Worm (Caenorhabditis elegans) whole organism, L1 larva: ENCODE results near the gene W01B6.3.

Source experiments
- C04F5.9 ChIP-seq: sonication (generic microtip); optimal IDR thresholded peaks from 2 replicates; lab custom pipeline; 2016; ENCODE audit warnings: missing genetic modification characterization, missing compliant biosample characterization
- C16A3.4 ChIP-seq: fragments of 150-350 bp; optimal IDR thresholded peaks from 2 replicates; lab custom pipeline; 2014; ENCODE audit warnings: missing biosample characterization, missing genetic modification characterization
- aly-2 ChIP-seq: fragments of 150-350 bp; optimal IDR thresholded peaks from 2 replicates; lab custom pipeline; 2014; ENCODE audit warnings: missing biosample characterization, missing genetic modification characterization
- blmp-1 ChIP-seq: fragments of 150-350 bp; optimal IDR thresholded peaks from 2 replicates; lab custom pipeline; 2014; ENCODE audit warnings: missing biosample characterization, missing genetic modification characterization
- ceh-82 ChIP-seq, 3 experiments: fragments of 150-350 bp in 1 of 3; sonication (generic microtip) in 2 of 3; optimal IDR thresholded peaks; 2 replicates each; lab custom pipeline; 2014 to 2017; ENCODE audit warnings: missing biosample characterization in 3 of 3, missing genetic modification characterization in 3 of 3
- ceh-88 ChIP-seq: fragments of 200-800 bp; sonication (Bioruptor generic); IDR thresholded peaks from 2 replicates; pipeline ENCODE4 v1.3.6; 2022; ENCODE audit warnings: missing genetic modification characterization, missing compliant biosample characterization
- dsc-1 ChIP-seq: sonication (generic microtip); optimal IDR thresholded peaks from 2 replicates; lab custom pipeline; 2016; ENCODE audit warnings: mild to moderate bottlenecking, missing genetic modification characterization, missing compliant biosample characterization
- elt-3 ChIP-seq, 6 experiments: fragments of 150-350 bp in 1 of 6; sonication (generic microtip); optimal IDR thresholded peaks; 2 replicates each; lab custom pipeline; 2017 to 2018; ENCODE audit warnings: missing biosample characterization in 6 of 6, missing genetic modification characterization in 6 of 6, inconsistent platforms in 1 of 6
- grh-1 ChIP-seq: fragments of 200-800 bp; sonication (Bioruptor generic); IDR thresholded peaks from 2 replicates; pipeline ENCODE4 v1.3.6; 2022; ENCODE audit warnings: missing genetic modification reagents, missing genetic modification characterization, missing compliant biosample characterization
- hlh-17 ChIP-seq: fragments of 200-800 bp; sonication (Bioruptor generic); optimal IDR thresholded peaks from 2 replicates; lab custom pipeline; 2018; ENCODE audit warnings: missing genetic modification characterization, mild to moderate bottlenecking, missing compliant biosample characterization, moderate library complexity, borderline replicate concordance
- hpl-2 ChIP-seq: fragments of 150-350 bp; optimal IDR thresholded peaks from 2 replicates; lab custom pipeline; 2014; ENCODE audit warnings: missing biosample characterization, missing genetic modification reagents, missing genetic modification characterization
- lin-15B ChIP-seq: fragments of 150-350 bp; sonication (generic microtip); optimal IDR thresholded peaks from 3 replicates; lab custom pipeline; 2014; ENCODE audit warnings: missing biosample characterization, missing genetic modification characterization
- lin-35 ChIP-seq, 2 experiments: fragments of 150-350 bp; optimal IDR thresholded peaks; 2 replicates each; lab custom pipeline; 2014; ENCODE audit warnings: missing biosample characterization in 2 of 2, missing genetic modification characterization in 2 of 2, missing genetic modification reagents in 2 of 2
- lin-39 ChIP-seq: fragments of 150-350 bp; optimal IDR thresholded peaks from 2 replicates; lab custom pipeline; 2014; ENCODE audit warnings: missing biosample characterization, missing genetic modification reagents, missing genetic modification characterization
- lsy-2 ChIP-seq, 2 experiments: fragments of 150-350 bp; optimal IDR thresholded peaks; 2 replicates each; lab custom pipeline; 2014; ENCODE audit warnings: missing biosample characterization in 2 of 2, missing genetic modification characterization in 2 of 2
- mdl-1 ChIP-seq, 2 experiments: fragments of 150-350 bp; optimal IDR thresholded peaks; 2 replicates each; lab custom pipeline; 2014 to 2017; ENCODE audit warnings: missing biosample characterization in 2 of 2, missing genetic modification characterization in 2 of 2, inconsistent platforms in 1 of 2
- nhr-12 ChIP-seq: sonication (generic microtip); optimal IDR thresholded peaks from 2 replicates; lab custom pipeline; 2017; ENCODE audit warnings: missing biosample characterization, missing genetic modification characterization
- nhr-28 ChIP-seq: fragments of 150-350 bp; optimal IDR thresholded peaks from 2 replicates; lab custom pipeline; 2014; ENCODE audit warnings: missing biosample characterization, missing genetic modification characterization
- nhr-47 ChIP-seq: sonication (generic microtip); optimal IDR thresholded peaks from 2 replicates; lab custom pipeline; 2016; ENCODE audit warnings: mild to moderate bottlenecking, missing genetic modification characterization, moderate library complexity, missing compliant biosample characterization
- nhr-76 ChIP-seq: sonication (generic microtip); optimal IDR thresholded peaks from 2 replicates; lab custom pipeline; 2017; ENCODE audit warnings: missing biosample characterization, missing genetic modification characterization
- nhr-77 ChIP-seq: fragments of 150-350 bp; optimal IDR thresholded peaks from 2 replicates; lab custom pipeline; 2014; ENCODE audit warnings: missing biosample characterization, missing genetic modification characterization
- nhr-85 ChIP-seq: sonication (generic microtip); peaks from one replicate; lab custom pipeline; 2016; ENCODE audit warnings: missing genetic modification characterization, inconsistent platforms, missing compliant biosample characterization
- pag-3 ChIP-seq: sonication (generic microtip); optimal IDR thresholded peaks from 2 replicates; lab custom pipeline; 2017; ENCODE audit warnings: missing genetic modification characterization, mild to moderate bottlenecking, missing compliant biosample characterization, antibody characterized with exemption, borderline replicate concordance; ENCODE audit not compliant: insufficient read depth
- pqm-1 ChIP-seq: sonication (generic microtip); optimal IDR thresholded peaks from 3 replicates; lab custom pipeline; 2017; ENCODE audit warnings: missing biosample characterization, missing genetic modification characterization
- snpc-4 ChIP-seq: fragments of 150-350 bp; optimal IDR thresholded peaks from 2 replicates; lab custom pipeline; 2014; ENCODE audit warnings: missing biosample characterization, missing genetic modification characterization
- snu-23 ChIP-seq: sonication (generic microtip); optimal IDR thresholded peaks from 2 replicates; lab custom pipeline; 2016; ENCODE audit warnings: missing genetic modification characterization, missing compliant biosample characterization
- sox-4 ChIP-seq: sonication (generic microtip); optimal IDR thresholded peaks from 2 replicates; lab custom pipeline; 2016; ENCODE audit warnings: missing genetic modification characterization, missing compliant biosample characterization
- sptf-1 ChIP-seq: fragments of 150-350 bp; optimal IDR thresholded peaks from 2 replicates; lab custom pipeline; 2014; ENCODE audit warnings: missing biosample characterization, missing genetic modification characterization
- swsn-7 ChIP-seq: sonication (generic microtip); optimal IDR thresholded peaks from 2 replicates; lab custom pipeline; 2016; ENCODE audit warnings: missing genetic modification characterization, missing compliant biosample characterization
- unc-30 ChIP-seq: sonication (generic microtip); optimal IDR thresholded peaks from 2 replicates; lab custom pipeline; 2017; ENCODE audit warnings: missing biosample characterization, missing genetic modification characterization
- unc-62 ChIP-seq: fragments of 150-350 bp; optimal IDR thresholded peaks from 2 replicates; lab custom pipeline; 2014; ENCODE audit warnings: missing biosample characterization, missing genetic modification reagents, missing genetic modification characterization
- unc-86 ChIP-seq: sonication (generic microtip); optimal IDR thresholded peaks from 2 replicates; lab custom pipeline; 2016; ENCODE audit warnings: missing genetic modification characterization, missing compliant biosample characterization
- xbp-1 ChIP-seq: sonication (generic microtip); optimal IDR thresholded peaks from 2 replicates; lab custom pipeline; 2016; ENCODE audit warnings: missing genetic modification characterization, missing compliant biosample characterization
- zag-1 ChIP-seq: fragments of 150-350 bp; optimal IDR thresholded peaks from 2 replicates; lab custom pipeline; 2014; ENCODE audit warnings: missing biosample characterization, missing genetic modification characterization
- zip-4 ChIP-seq: fragments of 200-800 bp; sonication (Bioruptor generic); optimal IDR thresholded peaks from 2 replicates; lab custom pipeline; 2018; ENCODE audit warnings: mild to moderate bottlenecking, missing genetic modification characterization, moderate library complexity, missing compliant biosample characterization
- ztf-11 ChIP-seq, 2 experiments: sonication (generic microtip); optimal IDR thresholded peaks; 2 replicates each; lab custom pipeline; 2016 to 2017; ENCODE audit warnings: missing genetic modification characterization in 2 of 2, missing biosample characterization in 1 of 2, missing compliant biosample characterization in 1 of 2

The W01B6.3 gene

DNA sequence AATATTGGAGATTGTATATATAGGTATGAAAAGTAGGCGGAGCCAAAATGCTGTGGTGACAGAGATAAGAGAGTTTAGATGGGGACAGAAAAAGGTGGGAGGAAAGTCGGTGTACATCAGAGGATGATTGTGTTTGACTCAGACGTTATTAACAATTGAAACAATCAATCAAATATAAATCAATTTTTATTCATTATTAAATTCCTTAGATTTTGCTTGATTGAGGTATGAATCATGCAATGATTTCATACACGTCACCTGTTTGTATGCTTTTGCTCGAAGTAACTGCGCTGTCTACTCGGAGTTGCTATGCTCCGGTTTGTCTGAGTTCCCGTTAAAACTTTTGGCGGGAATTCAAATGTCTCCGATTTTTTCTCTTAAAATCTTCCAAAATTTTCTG, 42.7 kb upstream of the W01B6.3 start, which contains the start of gene C04G2.10:
C04G2.10 (plus strand) TSS at position 301 of the 400 bp plus-strand sequence.
- TF ChIP-seq nhr-85 (tag; lab: Kevin White, UChicago) (no peak), hpl-2 (GFP tag; lab: Kevin White, UChicago) (no peak), lsy-2 (tag; optimal IDR thresholded peaks at IDR 0.05; lab: Kevin White, UChicago) (no peak), sox-4 (tag; lab: Kevin White, UChicago) (no peak), grh-1 (GFP tag; lab: Robert Waterston, UW) (no peak), zag-1 (tag; lab: Kevin White, UChicago) (no peak), nhr-76 (tag; lab: Kevin White, UChicago) (no peak), lin-15B (tag; lab: Kevin White, UChicago) (no peak), pag-3 (tag; lab: Kevin White, UChicago) (no peak), pqm-1 (tag; lab: Kevin White, UChicago) (no peak), unc-30 (tag; lab: Kevin White, UChicago) (no peak)

DNA sequence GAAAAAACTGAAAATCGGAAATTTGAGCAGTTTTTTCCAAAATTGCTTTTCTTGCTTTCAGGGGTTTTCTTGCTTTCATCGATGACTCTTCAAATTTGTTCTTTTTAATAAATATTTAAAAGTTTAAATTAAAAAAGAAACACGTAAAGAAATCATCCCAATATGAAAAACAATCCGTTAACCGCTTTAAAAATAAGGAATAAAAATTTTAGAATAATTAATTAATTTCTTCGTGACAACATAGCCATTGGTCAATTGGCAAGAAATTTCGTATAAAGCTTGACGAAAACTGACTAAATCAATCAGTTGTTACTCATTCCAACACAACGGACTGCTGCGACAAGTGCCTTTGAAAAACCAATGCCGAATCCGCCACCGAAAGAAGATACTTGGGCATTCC, 40.1 kb upstream of the W01B6.3 start, which contains the start of gene nsph-3.2:
nsph-3.2 (plus strand) TSS at position 301 of the 400 bp plus-strand sequence.
- no peak for TF ChIP-seq xbp-1 (tag; lab: Kevin White, UChicago)
- TF ChIP-seq snu-23 (GFP tag; lab: Kevin White, UChicago), result no peak
- TF ChIP-seq unc-86, result no peak
- TF ChIP-seq lin-35 (GFP tag; optimal IDR thresholded peaks at IDR 0.05; lab: Kevin White, UChicago), result no peak
- no peak for TF ChIP-seq zip-4 (GFP tag; lab: Kevin White, UChicago)
- no peak for TF ChIP-seq nhr-47
- TF ChIP-seq unc-62, result no peak
- no peak for TF ChIP-seq pag-3 (tag; lab: Kevin White, UChicago)
- no peak for TF ChIP-seq ceh-82 (tag; optimal IDR thresholded peaks at IDR 0.05; lab: Kevin White, UChicago)
- no peak for TF ChIP-seq snpc-4 (tag; lab: Kevin White, UChicago)
- no peak for TF ChIP-seq nhr-28 (tag; lab: Kevin White, UChicago)

ce11 chrIV:10111441-10111840, 39.0 kb upstream of the W01B6.3 start, which contains the start of gene spch-1:
Gene spch-1 (minus strand): TSS chrIV:10111541.
- no peak for TF ChIP-seq hlh-17

DNA sequence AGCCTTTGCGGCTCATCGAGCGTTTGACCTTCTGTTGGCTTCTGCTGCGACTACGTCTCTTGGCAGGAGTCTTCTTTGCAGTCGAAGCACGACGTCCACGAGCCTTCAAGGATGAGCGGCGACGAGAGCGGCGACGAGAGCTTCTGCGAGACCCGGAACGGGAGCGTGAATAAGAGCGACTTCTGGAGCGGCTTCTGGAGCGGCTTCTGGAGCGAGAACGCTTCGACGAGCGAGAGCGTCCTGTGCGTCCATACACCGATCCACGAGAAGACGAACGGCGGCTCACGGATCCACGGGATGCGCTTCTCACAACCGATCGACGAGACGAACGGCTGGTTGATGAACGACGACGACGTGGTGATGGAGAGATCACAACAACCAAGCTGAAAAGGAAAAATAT, 38.4 kb upstream of the W01B6.3 start:
- TF ChIP-seq sptf-1 (tag; lab: Kevin White, UChicago) (no peak), zag-1 (tag; lab: Kevin White, UChicago) (no peak), mdl-1 (tag; optimal IDR thresholded peaks at IDR 0.05; lab: Kevin White, UChicago) (no peak), C04F5.9 (tag; lab: Kevin White, UChicago) (no peak), lin-39 (no peak), snu-23 (GFP tag; lab: Kevin White, UChicago) (no peak), unc-86 (no peak), swsn-7 (tag; lab: Kevin White, UChicago) (no peak)

- TF ChIP-seq nhr-76 (tag; lab: Kevin White, UChicago), result no peak
- no peak for TF ChIP-seq ztf-11 (tag; optimal IDR thresholded peaks at IDR 0.05; lab: Kevin White, UChicago)
- no peak for TF ChIP-seq ceh-88 (GFP tag; lab: Robert Waterston, UW)
- TF ChIP-seq elt-3 (tag; optimal IDR thresholded peaks at IDR 0.05; lab: Kevin White, UChicago), result no peak
- no peak for TF ChIP-seq dsc-1
- TF ChIP-seq hlh-17, result no peak
- TF ChIP-seq zag-1 (tag; lab: Kevin White, UChicago), result no peak
- TF ChIP-seq swsn-7 (tag; lab: Kevin White, UChicago), result no peak
- TF ChIP-seq snpc-4 (tag; lab: Kevin White, UChicago), result no peak
- no peak for TF ChIP-seq nhr-77 (tag; lab: Kevin White, UChicago)
- TF ChIP-seq C16A3.4, result no peak
- no peak for TF ChIP-seq nhr-12 (tag; lab: Kevin White, UChicago)
- TF ChIP-seq blmp-1 (tag; lab: Kevin White, UChicago), result no peak
- TF ChIP-seq xbp-1 (tag; lab: Kevin White, UChicago), result no peak
- TF ChIP-seq aly-2, result no peak
These were observed 38.0 kb upstream of the W01B6.3 start, which contains the start of gene egl-38 for ce11 chrIV:10110417-10110816. Gene egl-38 (minus strand): TSS chrIV:10110517.
